Fruit fly (Drosophila melanogaster) whole organism, embryonic: ENCODE measurements around the gene BRWD3.

Experiments
- Aef1 ChIP-seq: fragments of 200-800 bp; sonication (Bioruptor generic); IDR thresholded peaks from 3 replicates; pipeline ENCODE4 v1.3.6; 2022; ENCODE audit warnings: missing biosample characterization, missing genetic modification characterization
- Bgb ChIP-seq: fragments of 200-800 bp; sonication (Bioruptor generic); IDR thresholded peaks from 2 replicates; pipeline ENCODE4 v1.3.6; 2022; ENCODE audit warnings: missing biosample characterization, missing genetic modification characterization; ENCODE audit not compliant: partially characterized antibody
- CG10959 ChIP-seq: fragments of 200-800 bp; sonication (Bioruptor generic); IDR thresholded peaks from 2 replicates; pipeline ENCODE4 v1.3.6; 2022; ENCODE audit warnings: missing biosample characterization, missing genetic modification characterization
- CG11504 ChIP-seq: fragments of 200-800 bp; sonication (Bioruptor generic); optimal IDR thresholded peaks from 3 replicates; lab custom pipeline; 2019; ENCODE audit warnings: missing biosample characterization, mild to moderate bottlenecking, missing genetic modification characterization, moderate library complexity
- CG13287 ChIP-seq: fragments of 200-800 bp; sonication (Bioruptor generic); IDR thresholded peaks from 2 replicates; pipeline ENCODE4 v1.3.6; 2022; ENCODE audit warnings: missing biosample characterization, missing genetic modification characterization; ENCODE audit not compliant: partially characterized antibody
- CG13424 ChIP-seq: fragments of 200-800 bp; sonication (Bioruptor generic); optimal IDR thresholded peaks from 2 replicates; lab custom pipeline; 2019; ENCODE audit warnings: missing biosample characterization, mild to moderate bottlenecking, missing genetic modification characterization, moderate library complexity
- CG15269 ChIP-seq: fragments of 200-800 bp; sonication (Bioruptor generic); optimal IDR thresholded peaks from 2 replicates; lab custom pipeline; 2018; ENCODE audit warnings: missing biosample characterization, mild to moderate bottlenecking, missing genetic modification characterization, moderate library complexity
- CG1602 ChIP-seq: fragments of 200-800 bp; sonication (Bioruptor generic); optimal IDR thresholded peaks from 3 replicates; lab custom pipeline; 2016; ENCODE audit warnings: missing biosample characterization, missing genetic modification characterization
- CG16779 ChIP-seq: fragments of 200-800 bp; sonication (Bioruptor generic); IDR thresholded peaks from 2 replicates; pipeline ENCODE4 v1.3.6; 2022; ENCODE audit warnings: missing biosample characterization, missing genetic modification characterization
- CG17359 ChIP-seq: fragments of 200-800 bp; sonication (Bioruptor generic); optimal IDR thresholded peaks from 3 replicates; lab custom pipeline; 2018; ENCODE audit warnings: missing biosample characterization, mild to moderate bottlenecking, missing genetic modification characterization, moderate library complexity
- CG3726 ChIP-seq: fragments of 200-800 bp; sonication (Bioruptor generic); IDR thresholded peaks from 3 replicates; pipeline ENCODE4, ENCODE4 v1.3.6; 2022; ENCODE audit warnings: missing biosample characterization, missing genetic modification characterization
- CG4854 ChIP-seq: fragments of 200-800 bp; sonication (Bioruptor generic); optimal IDR thresholded peaks from 2 replicates; lab custom pipeline; 2016; ENCODE audit warnings: missing biosample characterization, missing genetic modification characterization, inconsistent platforms
- CG6813 ChIP-seq: fragments of 200-800 bp; sonication (Bioruptor generic); optimal IDR thresholded peaks from 2 replicates; lab custom pipeline; 2017; ENCODE audit warnings: missing biosample characterization, missing genetic modification characterization, mild to moderate bottlenecking, moderate library complexity, missing genetic modification reagents
- CG9797 ChIP-seq: fragments of 200-800 bp; sonication (Bioruptor generic); optimal IDR thresholded peaks from 3 replicates; lab custom pipeline; 2018; ENCODE audit warnings: missing biosample characterization, mild to moderate bottlenecking, missing genetic modification characterization
- CkIIα-i1 ChIP-seq: fragments of 200-800 bp; sonication (Bioruptor generic); IDR thresholded peaks from 2 replicates; pipeline ENCODE4 v1.3.6; 2022; ENCODE audit warnings: missing biosample characterization, missing genetic modification characterization
- Dfd ChIP-seq, 2 experiments: fragments of >200 bp; optimal IDR thresholded peaks; 2 replicates each; lab custom pipeline; 2017; ENCODE audit warnings: missing biosample characterization in 2 of 2, missing genetic modification characterization in 2 of 2
- Ets65A ChIP-seq: fragments of 200-800 bp; sonication (Bioruptor generic); peaks from one replicate; lab custom pipeline; 2016; ENCODE audit warnings: missing biosample characterization, missing genetic modification characterization
- Ets97D ChIP-seq: fragments of 200-800 bp; sonication (Bioruptor generic); optimal IDR thresholded peaks from 3 replicates; lab custom pipeline; 2016; ENCODE audit warnings: missing biosample characterization, missing genetic modification characterization
- HmgZ ChIP-seq: fragments of 200-800 bp; sonication (Bioruptor generic); optimal IDR thresholded peaks from 2 replicates; lab custom pipeline; 2018; ENCODE audit warnings: missing biosample characterization, mild to moderate bottlenecking, missing genetic modification characterization
- Hmr ChIP-seq: fragments of 200-800 bp; sonication (Bioruptor generic); optimal IDR thresholded peaks from 3 replicates; lab custom pipeline; 2017; ENCODE audit warnings: mild to moderate bottlenecking, missing biosample characterization, missing genetic modification reagents, missing genetic modification characterization
- Hr39 ChIP-seq: fragments of >200 bp; optimal IDR thresholded peaks from 2 replicates; lab custom pipeline; 2017
- NfI ChIP-seq: fragments of 200-800 bp; sonication (Bioruptor generic); optimal IDR thresholded peaks from 3 replicates; lab custom pipeline; 2018; ENCODE audit warnings: missing biosample characterization, mild to moderate bottlenecking, missing genetic modification characterization, moderate library complexity
- Opbp ChIP-seq: fragments of 200-800 bp; sonication (Bioruptor generic); IDR thresholded peaks from 3 replicates; pipeline ENCODE4 v1.3.6; 2022; ENCODE audit warnings: missing biosample characterization, missing genetic modification characterization; ENCODE audit not compliant: partially characterized antibody
- Poxn ChIP-seq: fragments of 200-800 bp; sonication (Bioruptor generic); IDR thresholded peaks from 2 replicates; pipeline ENCODE4 v1.3.6; 2022; ENCODE audit warnings: missing biosample characterization, missing genetic modification characterization
- Six4 ChIP-seq: fragments of 200-800 bp; sonication (Bioruptor generic); optimal IDR thresholded peaks from 2 replicates; lab custom pipeline; 2016; ENCODE audit warnings: missing biosample characterization, missing genetic modification characterization
- Sox102F ChIP-seq: fragments of 200-800 bp; sonication (Bioruptor generic); optimal IDR thresholded peaks from 2 replicates; lab custom pipeline; 2018; ENCODE audit warnings: missing biosample characterization, mild to moderate bottlenecking, missing genetic modification characterization, moderate library complexity
- Tbp ChIP-seq: fragments of >200 bp; optimal IDR thresholded peaks from 2 replicates; lab custom pipeline; 2018; ENCODE audit warnings: missing biosample characterization, missing genetic modification characterization
- Xbp1 ChIP-seq: fragments of 200-800 bp; sonication (Bioruptor generic); optimal IDR thresholded peaks from 3 replicates; lab custom pipeline; 2016; ENCODE audit warnings: missing biosample characterization, mild to moderate bottlenecking, missing genetic modification characterization
- amos ChIP-seq: fragments of 200-800 bp; sonication (Bioruptor generic); IDR thresholded peaks from 2 replicates; pipeline ENCODE4 v1.3.6; 2022; ENCODE audit warnings: missing biosample characterization, missing genetic modification characterization; ENCODE audit not compliant: partially characterized antibody
- cg ChIP-seq: fragments of 200-800 bp; sonication (Bioruptor generic); optimal IDR thresholded peaks from 3 replicates; lab custom pipeline; 2019; ENCODE audit warnings: missing biosample characterization, mild to moderate bottlenecking, missing genetic modification characterization, moderate library complexity
- danr ChIP-seq: fragments of 200-800 bp; sonication (Bioruptor generic); IDR thresholded peaks from 2 replicates; pipeline ENCODE4 v1.3.6; 2022; ENCODE audit warnings: missing biosample characterization, missing genetic modification characterization
- en ChIP-seq: fragments of 200-800 bp; sonication (Bioruptor generic); optimal IDR thresholded peaks from 2 replicates; lab custom pipeline; 2016; ENCODE audit warnings: missing biosample characterization, missing genetic modification characterization
- eve ChIP-seq, 2 experiments: fragments of >200 bp; optimal IDR thresholded peaks; 2 replicates each; lab custom pipeline; 2017; ENCODE audit warnings: missing biosample characterization in 2 of 2, missing genetic modification characterization in 2 of 2
- h ChIP-seq: fragments of >200 bp; optimal IDR thresholded peaks from 2 replicates; lab custom pipeline; 2017
- jumu ChIP-seq: fragments of 200-800 bp; sonication (Bioruptor generic); optimal IDR thresholded peaks from 3 replicates; lab custom pipeline; 2016; ENCODE audit warnings: missing biosample characterization, missing genetic modification characterization
- kah ChIP-seq: fragments of 200-800 bp; sonication (Bioruptor generic); optimal IDR thresholded peaks from 2 replicates; lab custom pipeline; 2018; ENCODE audit warnings: missing biosample characterization, mild to moderate bottlenecking, missing genetic modification characterization
- lbe ChIP-seq: fragments of 200-800 bp; sonication (Bioruptor generic); optimal IDR thresholded peaks from 2 replicates; lab custom pipeline; 2016; ENCODE audit warnings: missing biosample characterization, mild to moderate bottlenecking, missing genetic modification characterization
- nau ChIP-seq: fragments of 200-800 bp; sonication (Bioruptor generic); optimal IDR thresholded peaks from 3 replicates; lab custom pipeline; 2017; ENCODE audit warnings: missing biosample characterization, mild to moderate bottlenecking, missing genetic modification characterization, missing genetic modification reagents
- nom ChIP-seq: fragments of 200-800 bp; sonication (Bioruptor generic); optimal IDR thresholded peaks from 2 replicates; lab custom pipeline; 2017; ENCODE audit warnings: missing biosample characterization, missing genetic modification characterization, mild to moderate bottlenecking, moderate library complexity, missing genetic modification reagents
- pho ChIP-seq: fragments of 200-800 bp; sonication (Bioruptor generic); optimal IDR thresholded peaks from 2 replicates; lab custom pipeline; 2016; ENCODE audit warnings: missing biosample characterization, missing genetic modification characterization
- prd ChIP-seq, 3 experiments: fragments of >200 bp in 2 of 3; fragments of 200-800 bp in 1 of 3; sonication (Bioruptor generic) in 1 of 3; optimal IDR thresholded peaks in 2 of 3; IDR thresholded peaks in 1 of 3; 2 replicates in 2 of 3; 3 replicates in 1 of 3; pipeline versions ENCODE4 v1.3.6 to Lab custom; 2017 to 2022; ENCODE audit warnings: missing biosample characterization in 1 of 3, missing genetic modification characterization in 1 of 3
- pzg ChIP-seq: fragments of 200-800 bp; sonication (Bioruptor generic); optimal IDR thresholded peaks from 3 replicates; lab custom pipeline; 2018; ENCODE audit warnings: missing biosample characterization, mild to moderate bottlenecking, missing genetic modification characterization, moderate library complexity
- ranshi ChIP-seq: fragments of 200-800 bp; sonication (Bioruptor generic); IDR thresholded peaks from 2 replicates; pipeline ENCODE4 v1.3.6; 2022; ENCODE audit warnings: missing biosample characterization, missing genetic modification characterization
- sima ChIP-seq: fragments of 200-800 bp; sonication (Bioruptor generic); optimal IDR thresholded peaks from 2 replicates; lab custom pipeline; 2016; ENCODE audit warnings: missing biosample characterization, missing genetic modification characterization
- sisA ChIP-seq: fragments of 200-800 bp; sonication (Bioruptor generic); IDR thresholded peaks from 2 replicates; pipeline ENCODE4 v1.3.6; 2022; ENCODE audit warnings: missing biosample characterization, missing genetic modification characterization
- sr ChIP-seq: fragments of 200-800 bp; sonication (Bioruptor generic); IDR thresholded peaks from 3 replicates; pipeline ENCODE4 v1.3.6; 2022; ENCODE audit warnings: missing biosample characterization, missing genetic modification characterization
- unc-4 ChIP-seq: fragments of 200-800 bp; sonication (Bioruptor generic); IDR thresholded peaks from 2 replicates; pipeline ENCODE4 v1.3.6; 2022; ENCODE audit warnings: missing biosample characterization, missing genetic modification characterization; ENCODE audit not compliant: partially characterized antibody
- wdn ChIP-seq: fragments of 200-800 bp; sonication (Bioruptor generic); IDR thresholded peaks from 2 replicates; pipeline ENCODE4 v1.3.6; 2022; ENCODE audit warnings: missing biosample characterization, missing genetic modification characterization

BRWD3 gene

DNA sequence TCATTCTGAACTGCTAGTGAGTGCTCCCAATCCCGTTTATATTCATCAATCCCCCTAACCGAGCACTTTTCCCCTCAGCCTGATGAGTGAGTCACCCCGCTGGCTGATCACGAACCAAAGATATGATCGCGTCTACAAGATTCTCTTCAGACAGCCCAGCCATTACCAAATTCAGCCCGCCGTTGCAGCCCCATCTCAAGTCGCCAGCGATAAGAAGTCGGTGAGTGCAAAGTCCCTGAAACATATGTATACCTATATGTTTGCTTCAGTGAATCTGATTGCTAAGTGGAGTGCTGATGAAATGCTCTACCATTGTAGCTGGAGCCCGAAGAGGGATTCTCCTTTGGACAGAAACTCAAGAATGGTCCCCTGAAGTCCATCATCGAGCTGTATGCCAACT, 31.6 kb upstream of the BRWD3 start:
- TF ChIP-seq Ets65A (GFP tag; lab: Kevin White, UChicago) (peak; percentile 68), nom (peak; percentile 38), sisA (GFP tag; lab: Robert Waterston, UW) (no peak)

- TF ChIP-seq CG15269 (tag; lab: Kevin White, UChicago) (peak; percentile 69), lbe (GFP tag; lab: Kevin White, UChicago) (peak; percentile 67), Hmr (GFP tag; lab: Kevin White, UChicago) (peak; percentile 94), jumu (peak; percentile 13), CG13424 (tag; lab: Kevin White, UChicago) (peak; percentile 63), Bgb (GFP tag; lab: Robert Waterston, UW) (peak; percentile 86), danr (GFP tag; lab: Robert Waterston, UW) (no peak), wdn (GFP tag; lab: Robert Waterston, UW) (0 out of 2 replicates have a peak, but pooled peaks have one; percentile 54), kah (GFP tag; lab: Kevin White, UChicago) (peak; percentile 57), CG4854 (GFP tag; lab: Kevin White, UChicago) (peak; percentile 46), CG16779 (GFP tag; lab: Robert Waterston, UW) (no peak; the same call in 1 of the 2 replicates), Sox102F (GFP tag; lab: Kevin White, UChicago) (peak; percentile 38), CG6813 (peak; percentile 81), Xbp1 (GFP tag; lab: Kevin White, UChicago) (peak; percentile 76), Poxn (GFP tag; lab: Robert Waterston, UW) (no peak), prd (optimal IDR thresholded peaks at IDR 0.05; lab: Kevin White, UChicago) (no peak), prd (GFP tag; IDR thresholded peaks at IDR 0.05; lab: Robert Waterston, UW) (peak; percentile 47; the same call in 2 of the 3 replicates), sr (0 out of 3 replicates have a peak, but pooled peaks have one; percentile 50), CG11504 (tag; lab: Kevin White, UChicago) (peak; percentile 71), pzg (GFP tag; lab: Kevin White, UChicago) (peak; percentile 89), nau (GFP tag; lab: Kevin White, UChicago) (peak; percentile 86), en (GFP tag; lab: Kevin White, UChicago) (peak; percentile 60), NfI (GFP tag; lab: Kevin White, UChicago) (peak; percentile 92), Hr39 (no peak), CG3726 (no peak), Dfd (GFP tag; optimal IDR thresholded peaks at IDR 0.05; lab: Kevin White, UChicago) (no peak), CG1602 (peak; percentile 32), unc-4 (GFP tag; lab: Robert Waterston, UW) (peak; percentile 88), CG9797 (peak; percentile 72), Aef1 (GFP tag; lab: Robert Waterston, UW) (no peak), HmgZ (tag; lab: Kevin White, UChicago) (peak; percentile 91), ranshi (GFP tag; lab: Robert Waterston, UW) (peak; percentile 60; the same call in 1 of the 2 replicates), amos (GFP tag; lab: Robert Waterston, UW) (peak; percentile 87), eve (GFP tag; optimal IDR thresholded peaks at IDR 0.05; lab: Kevin White, UChicago) (no peak), Opbp (GFP tag; lab: Robert Waterston, UW) (peak; percentile 86), Tbp (no peak), CG13287 (GFP tag; lab: Robert Waterston, UW) (peak; percentile 94), cg (GFP tag; lab: Kevin White, UChicago) (no peak), sima (GFP tag; lab: Kevin White, UChicago) (peak; percentile 43), Six4 (GFP tag; lab: Kevin White, UChicago) (peak; percentile 43), CG17359 (tag; lab: Kevin White, UChicago) (peak; percentile 71), CG10959 (GFP tag; lab: Robert Waterston, UW) (peak; percentile 30; the same call in 1 of the 2 replicates), CkIIα-i1 (GFP tag; lab: Robert Waterston, UW) (no peak), h (no peak), Ets97D (GFP tag; lab: Kevin White, UChicago) (peak; percentile 99), pho (GFP tag; lab: Kevin White, UChicago) (peak; percentile 63)
Measured at dm6 chr3R:24289768-24290349, 28.9 kb upstream of the BRWD3 start, which contains the start of the genes CG34290 and Uck. Gene CG34290, minus strand, starts transcription at chr3R:24289818. Gene Uck, plus strand, starts transcription at chr3R:24290172.
